Fruit fly (Drosophila melanogaster): ENCODE measurements around the gene Cpr67Fa1.

- TF ChIP-seq CTCF (optimal IDR thresholded peaks at IDR 0.05) (no peak), CG8478 (optimal IDR thresholded peaks at IDR 0.05) (no peak)
Measured at dm6 chr3L:10931430-10931829, 41.6 kb downstream of the Cpr67Fa1 start.

All from S2 (cell line).